Fruit fly (Drosophila melanogaster) whole organism, embryonic: ENCODE results near the gene mRpL55.

Experiments
- Ada2b ChIP-seq: fragments of 200-800 bp; sonication (Bioruptor generic); IDR thresholded peaks from 2 replicates; pipeline ENCODE4 v1.3.6; 2022; ENCODE audit warnings: missing biosample characterization, missing genetic modification characterization
- Atf6 ChIP-seq: fragments of 200-800 bp; sonication (Bioruptor generic); IDR thresholded peaks from 2 replicates; pipeline ENCODE4 v1.3.6; 2022; ENCODE audit warnings: missing biosample characterization, missing genetic modification characterization
- Awh ChIP-seq: fragments of 200-800 bp; sonication (Bioruptor generic); IDR thresholded peaks from 2 replicates; pipeline ENCODE4, ENCODE4 v1.3.6; 2022; ENCODE audit warnings: missing biosample characterization, missing genetic modification characterization
- CG11456 ChIP-seq: fragments of 200-800 bp; sonication (Bioruptor generic); IDR thresholded peaks from 3 replicates; pipeline ENCODE4 v1.3.6; 2022; ENCODE audit warnings: missing biosample characterization, missing genetic modification characterization
- CG11560 ChIP-seq: fragments of 200-800 bp; sonication (Bioruptor generic); IDR thresholded peaks from 3 replicates; pipeline ENCODE4 v1.3.6; 2022; ENCODE audit warnings: missing biosample characterization, missing genetic modification characterization
- CG11695 ChIP-seq: fragments of 200-800 bp; sonication (Bioruptor generic); IDR thresholded peaks from 3 replicates; pipeline ENCODE4 v1.3.6; 2022; ENCODE audit warnings: missing biosample characterization, missing genetic modification characterization
- CG14667 ChIP-seq: fragments of 200-800 bp; sonication (Bioruptor generic); IDR thresholded peaks from 2 replicates; pipeline ENCODE4 v1.3.6; 2022; ENCODE audit warnings: missing biosample characterization, missing genetic modification characterization
- CG15011 ChIP-seq: fragments of 200-800 bp; sonication (Bioruptor generic); optimal IDR thresholded peaks from 3 replicates; lab custom pipeline; 2018; ENCODE audit warnings: missing biosample characterization, mild to moderate bottlenecking, missing genetic modification characterization
- CG1603 ChIP-seq: fragments of 200-800 bp; sonication (Bioruptor generic); optimal IDR thresholded peaks from 2 replicates; lab custom pipeline; 2019; ENCODE audit warnings: missing biosample characterization, mild to moderate bottlenecking, missing genetic modification characterization, moderate library complexity
- CG16813 ChIP-seq: fragments of 200-800 bp; sonication (Bioruptor generic); IDR thresholded peaks from 3 replicates; pipeline ENCODE4 v1.3.6; 2022; ENCODE audit warnings: missing biosample characterization, missing genetic modification characterization; ENCODE audit not compliant: partially characterized antibody
- CG17829 ChIP-seq: fragments of 200-800 bp; optimal IDR thresholded peaks from 2 replicates; lab custom pipeline; 2019; ENCODE audit warnings: missing biosample characterization, mild to moderate bottlenecking, missing genetic modification characterization, moderate library complexity
- CG17912 ChIP-seq: fragments of 200-800 bp; sonication (Bioruptor generic); optimal IDR thresholded peaks from 2 replicates; lab custom pipeline; 2018; ENCODE audit warnings: missing biosample characterization, mild to moderate bottlenecking, missing genetic modification characterization
- CG2120 ChIP-seq: fragments of 200-800 bp; sonication (Bioruptor generic); optimal IDR thresholded peaks from 3 replicates; lab custom pipeline; 2016; ENCODE audit warnings: missing biosample characterization, missing genetic modification characterization
- CG30403 ChIP-seq: fragments of 200-800 bp; sonication (Bioruptor generic); optimal IDR thresholded peaks from 3 replicates; lab custom pipeline; 2016; ENCODE audit warnings: missing biosample characterization, missing genetic modification characterization
- CG31388 ChIP-seq: fragments of 200-800 bp; sonication (Bioruptor generic); optimal IDR thresholded peaks from 2 replicates; lab custom pipeline; 2016; ENCODE audit warnings: missing biosample characterization, missing genetic modification characterization
- CG3847 ChIP-seq: fragments of 200-800 bp; sonication (Bioruptor generic); IDR thresholded peaks from 2 replicates; pipeline ENCODE4 v1.3.6; 2022; ENCODE audit warnings: missing biosample characterization, missing genetic modification characterization
- CG6272 ChIP-seq: fragments of 200-800 bp; sonication (Bioruptor generic); IDR thresholded peaks from 2 replicates; pipeline ENCODE4 v1.3.6; 2022; ENCODE audit warnings: missing biosample characterization, missing genetic modification characterization
- CG6765 ChIP-seq: fragments of 200-800 bp; sonication (Bioruptor generic); optimal IDR thresholded peaks from 3 replicates; lab custom pipeline; 2017; ENCODE audit warnings: missing biosample characterization, mild to moderate bottlenecking, missing genetic modification characterization
- CG7745 ChIP-seq: fragments of 200-800 bp; sonication (Bioruptor generic); optimal IDR thresholded peaks from 2 replicates; lab custom pipeline; 2018; ENCODE audit warnings: missing biosample characterization, mild to moderate bottlenecking, missing genetic modification characterization, moderate library complexity
- CG7786 ChIP-seq: fragments of 200-800 bp; sonication (Bioruptor generic); optimal IDR thresholded peaks from 2 replicates; lab custom pipeline; 2016; ENCODE audit warnings: missing biosample characterization, missing genetic modification characterization
- CG9215 ChIP-seq: fragments of 200-800 bp; sonication (Bioruptor generic); IDR thresholded peaks from 2 replicates; pipeline ENCODE4 v1.3.6; 2022; ENCODE audit warnings: missing biosample characterization, missing genetic modification characterization
- Deaf1 ChIP-seq: fragments of 200-800 bp; optimal IDR thresholded peaks from 3 replicates; lab custom pipeline; 2019; ENCODE audit warnings: missing biosample characterization, mild to moderate bottlenecking, missing genetic modification characterization, moderate library complexity
- Dip3 ChIP-seq: fragments of 200-800 bp; sonication (Bioruptor generic); optimal IDR thresholded peaks from 3 replicates; lab custom pipeline; 2016; ENCODE audit warnings: missing biosample characterization, missing genetic modification characterization
- Doc3 ChIP-seq: fragments of 200-800 bp; sonication (Bioruptor generic); IDR thresholded peaks from 3 replicates; pipeline ENCODE4 v1.3.6; 2022; ENCODE audit warnings: missing biosample characterization, missing genetic modification characterization; ENCODE audit not compliant: partially characterized antibody
- ERR ChIP-seq: fragments of 200-800 bp; sonication (Bioruptor generic); optimal IDR thresholded peaks from 2 replicates; lab custom pipeline; 2016; ENCODE audit warnings: missing biosample characterization, missing genetic modification characterization
- Eip74EF ChIP-seq, 2 experiments: fragments of 200-800 bp in 1 of 2; fragments of >200 bp in 1 of 2; sonication (Bioruptor generic) in 1 of 2; optimal IDR thresholded peaks; 2 replicates each; lab custom pipeline; 2017 to 2019; ENCODE audit warnings: missing biosample characterization in 2 of 2, missing genetic modification characterization in 2 of 2, mild to moderate bottlenecking in 1 of 2, moderate library complexity in 1 of 2
- Elba2 ChIP-seq: fragments of 200-800 bp; sonication (Bioruptor generic); optimal IDR thresholded peaks from 3 replicates; lab custom pipeline; 2016; ENCODE audit warnings: missing biosample characterization, missing genetic modification characterization
- Max ChIP-seq: fragments of 200-800 bp; sonication (Bioruptor generic); optimal IDR thresholded peaks from 2 replicates; lab custom pipeline; 2016; ENCODE audit warnings: missing biosample characterization, mild to moderate bottlenecking, missing genetic modification characterization
- Ptx1 ChIP-seq: fragments of 200-800 bp; sonication (Bioruptor generic); IDR thresholded peaks from 2 replicates; pipeline ENCODE4 v1.3.6; 2022; ENCODE audit warnings: missing biosample characterization, missing genetic modification characterization
- Ravus ChIP-seq: fragments of 200-800 bp; sonication (Bioruptor generic); IDR thresholded peaks from 2 replicates; pipeline ENCODE4 v1.3.6; 2022; ENCODE audit warnings: missing biosample characterization, missing genetic modification characterization
- Rfx ChIP-seq: fragments of 200-800 bp; sonication (Bioruptor generic); IDR thresholded peaks from 2 replicates; pipeline ENCODE4 v1.3.6; 2022; ENCODE audit warnings: missing biosample characterization, missing genetic modification characterization
- Side ChIP-seq: fragments of 200-800 bp; sonication (Bioruptor generic); optimal IDR thresholded peaks from 2 replicates; lab custom pipeline; 2016; ENCODE audit warnings: missing biosample characterization, missing genetic modification characterization
- YL-1 ChIP-seq: fragments of 200-800 bp; sonication (Bioruptor generic); optimal IDR thresholded peaks from 3 replicates; lab custom pipeline; 2017; ENCODE audit warnings: missing biosample characterization, mild to moderate bottlenecking, missing genetic modification characterization
- abd-A ChIP-seq: fragments of 200-800 bp; sonication (Bioruptor generic); optimal IDR thresholded peaks from 3 replicates; lab custom pipeline; 2019; ENCODE audit warnings: missing biosample characterization, mild to moderate bottlenecking, missing genetic modification characterization, moderate library complexity
- az2 ChIP-seq: fragments of 200-800 bp; sonication (Bioruptor generic); optimal IDR thresholded peaks from 3 replicates; lab custom pipeline; 2016; ENCODE audit warnings: missing biosample characterization, missing genetic modification characterization
- bab2 ChIP-seq: fragments of 200-800 bp; sonication (Bioruptor generic); optimal IDR thresholded peaks from 2 replicates; lab custom pipeline; 2016; ENCODE audit warnings: missing biosample characterization, missing genetic modification characterization
- cato ChIP-seq: fragments of 200-800 bp; sonication (Bioruptor generic); optimal IDR thresholded peaks from 2 replicates; lab custom pipeline; 2016; ENCODE audit warnings: missing biosample characterization, missing genetic modification characterization, borderline replicate concordance
- caup ChIP-seq: fragments of 200-800 bp; sonication (Bioruptor generic); optimal IDR thresholded peaks from 3 replicates; lab custom pipeline; 2017; ENCODE audit warnings: missing biosample characterization, mild to moderate bottlenecking, missing genetic modification characterization, moderate library complexity; ENCODE audit not compliant: severe bottlenecking
- chm ChIP-seq: fragments of 200-800 bp; sonication (Bioruptor generic); IDR thresholded peaks from 2 replicates; pipeline ENCODE4 v1.3.6; 2022; ENCODE audit warnings: missing biosample characterization, missing genetic modification characterization
- danr ChIP-seq: fragments of 200-800 bp; sonication (Bioruptor generic); IDR thresholded peaks from 2 replicates; pipeline ENCODE4 v1.3.6; 2022; ENCODE audit warnings: missing biosample characterization, missing genetic modification characterization
- dmrt99B ChIP-seq: fragments of 200-800 bp; sonication (Bioruptor generic); optimal IDR thresholded peaks from 2 replicates; lab custom pipeline; 2018; ENCODE audit warnings: missing biosample characterization, mild to moderate bottlenecking, missing genetic modification characterization, moderate library complexity
- emc ChIP-seq: fragments of 200-800 bp; sonication (Bioruptor generic); optimal IDR thresholded peaks from 2 replicates; lab custom pipeline; 2016; ENCODE audit warnings: missing biosample characterization, missing genetic modification characterization
- eve ChIP-seq, 2 experiments: fragments of >200 bp; optimal IDR thresholded peaks; 2 replicates each; lab custom pipeline; 2017; ENCODE audit warnings: missing biosample characterization in 2 of 2, missing genetic modification characterization in 2 of 2
- ewg ChIP-seq: fragments of 200-800 bp; sonication (Bioruptor generic); optimal IDR thresholded peaks from 3 replicates; lab custom pipeline; 2017; ENCODE audit warnings: mild to moderate bottlenecking, missing biosample characterization, missing genetic modification reagents, missing genetic modification characterization
- knrl ChIP-seq: fragments of 200-800 bp; sonication (Bioruptor generic); IDR thresholded peaks from 3 replicates; pipeline ENCODE4 v1.3.6; 2022; ENCODE audit warnings: missing biosample characterization, missing genetic modification characterization; ENCODE audit not compliant: partially characterized antibody
- lbe ChIP-seq: fragments of 200-800 bp; sonication (Bioruptor generic); optimal IDR thresholded peaks from 2 replicates; lab custom pipeline; 2016; ENCODE audit warnings: missing biosample characterization, mild to moderate bottlenecking, missing genetic modification characterization
- lola ChIP-seq, 3 experiments: fragments of >200 bp in 2 of 3; fragments of 200-800 bp in 1 of 3; sonication (Bioruptor generic) in 1 of 3; optimal IDR thresholded peaks; 2 replicates each; lab custom pipeline; 2017 to 2019; ENCODE audit warnings: missing biosample characterization in 3 of 3, missing genetic modification characterization in 3 of 3, mild to moderate bottlenecking in 1 of 3, moderate library complexity in 1 of 3
- odd ChIP-seq: fragments of 200-800 bp; sonication (Bioruptor generic); optimal IDR thresholded peaks from 2 replicates; lab custom pipeline; 2017; ENCODE audit warnings: missing biosample characterization, mild to moderate bottlenecking, missing genetic modification characterization
- onecut ChIP-seq: fragments of 200-800 bp; sonication (Bioruptor generic); IDR thresholded peaks from 2 replicates; pipeline ENCODE4 v1.3.6; 2022; ENCODE audit warnings: missing biosample characterization, missing genetic modification characterization
- seq ChIP-seq: fragments of 200-800 bp; sonication (Bioruptor generic); IDR thresholded peaks from 2 replicates; pipeline ENCODE4 v1.3.6; 2022; ENCODE audit warnings: missing biosample characterization, missing genetic modification characterization
- sr ChIP-seq: fragments of 200-800 bp; sonication (Bioruptor generic); IDR thresholded peaks from 3 replicates; pipeline ENCODE4 v1.3.6; 2022; ENCODE audit warnings: missing biosample characterization, missing genetic modification characterization

mRpL55 gene

DNA sequence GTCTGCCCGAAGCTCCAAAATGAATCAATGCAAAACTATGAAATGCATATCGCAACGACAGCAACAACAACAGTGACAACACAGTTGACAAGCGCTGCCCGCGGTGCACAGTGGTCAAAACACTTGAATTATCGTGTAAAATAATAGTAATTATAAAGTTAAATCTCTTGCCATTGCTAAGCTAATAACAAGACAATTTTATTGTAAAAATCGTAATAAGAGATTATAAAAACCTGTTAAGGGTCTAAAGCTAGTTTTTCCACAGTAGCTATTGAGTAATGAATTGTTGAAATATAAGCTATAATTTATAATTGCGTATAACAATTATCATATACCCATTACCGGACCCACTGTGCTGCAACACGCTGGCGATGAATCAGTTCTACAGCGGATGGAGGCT, 21.7 kb downstream of the mRpL55 start (continued):
- TF ChIP-seq Max (GFP tag; lab: Kevin White, UChicago) (peak; percentile 38), Side (no peak), abd-A (tag; lab: Kevin White, UChicago) (no peak), az2 (GFP tag; lab: Kevin White, UChicago) (peak; percentile 46), CG17829 (peak; percentile 75), CG6765 (GFP tag; lab: Kevin White, UChicago) (no peak), cato (no peak), danr (0 out of 2 replicates have a peak, but pooled peaks have one; percentile 12), dmrt99B (tag; lab: Kevin White, UChicago) (peak; percentile 77), Ptx1 (GFP tag; lab: Robert Waterston, UW) (peak; percentile 74), ewg (GFP tag; lab: Kevin White, UChicago) (peak; percentile 51), CG11456 (no peak), CG15011 (GFP tag; lab: Kevin White, UChicago) (peak; percentile 3), CG16813 (no peak), lola (GFP tag; optimal IDR thresholded peaks at IDR 0.05; lab: Kevin White, UChicago) (peak in 1 of 3 experiments; percentile 70), Awh (GFP tag; lab: Robert Waterston, UW) (0 out of 2 replicates have a peak, but pooled peaks have one; percentile 52), CG6272 (GFP tag; lab: Robert Waterston, UW) (no peak), lbe (GFP tag; lab: Kevin White, UChicago) (no peak), Doc3 (GFP tag; lab: Robert Waterston, UW) (no peak), Ravus (GFP tag; lab: Robert Waterston, UW) (no peak), CG14667 (GFP tag; lab: Robert Waterston, UW) (0 out of 2 replicates have a peak, but pooled peaks have one; percentile 11), caup (GFP tag; lab: Kevin White, UChicago) (no peak), CG7786 (GFP tag; lab: Kevin White, UChicago) (no peak), Eip74EF (GFP tag; optimal IDR thresholded peaks at IDR 0.05; lab: Kevin White, UChicago) (peak in 1 of 2 experiments; percentile 70), Atf6 (no peak), sr (GFP tag; lab: Robert Waterston, UW) (no peak), CG3847 (0 out of 2 replicates have a peak, but pooled peaks have one; percentile 23), CG1603 (peak; percentile 59), seq (GFP tag; lab: Robert Waterston, UW) (no peak), Deaf1 (tag; lab: Kevin White, UChicago) (no peak), Rfx (no peak), CG2120 (no peak), CG30403 (GFP tag; lab: Kevin White, UChicago) (peak; percentile 51), CG31388 (GFP tag; lab: Kevin White, UChicago) (no peak), CG9215 (GFP tag; lab: Robert Waterston, UW) (no peak), CG11695 (GFP tag; lab: Robert Waterston, UW) (peak; percentile 64; the same call in 2 of the 3 replicates), odd (GFP tag; lab: Kevin White, UChicago) (peak; percentile 1), chm (GFP tag; lab: Robert Waterston, UW) (no peak), CG7745 (tag; lab: Kevin White, UChicago) (no peak), emc (GFP tag; lab: Kevin White, UChicago) (no peak), Ada2b (GFP tag; lab: Robert Waterston, UW) (no peak), onecut (no peak), CG11560 (tag; lab: Robert Waterston, UW) (no peak), YL-1 (GFP tag; lab: Kevin White, UChicago) (no peak), CG17912 (GFP tag; lab: Kevin White, UChicago) (no peak), eve (GFP tag; optimal IDR thresholded peaks at IDR 0.05; lab: Kevin White, UChicago) (peak in 1 of 2 experiments; percentile 54), Dip3 (GFP tag; lab: Kevin White, UChicago) (no peak), ERR (GFP tag; lab: Kevin White, UChicago) (no peak), Elba2 (GFP tag; lab: Kevin White, UChicago) (no peak), knrl (GFP tag; lab: Robert Waterston, UW) (no peak), bab2 (GFP tag; lab: Kevin White, UChicago) (peak; percentile 33)
